Worm (Caenorhabditis elegans) whole organism, L3 larva: ENCODE results near the gene fbxa-139.
A peak's percentile ranks its signal among the peaks of the same experiment; 100 is the strongest.

Experiments used
- R02D3.7 ChIP-seq: fragments of 150-350 bp; optimal IDR thresholded peaks from 2 replicates; lab custom pipeline; 2014; ENCODE audit warnings: missing biosample characterization, missing genetic modification characterization
- ZK546.5 ChIP-seq: sonication (generic microtip); optimal IDR thresholded peaks from 2 replicates; lab custom pipeline; 2017; ENCODE audit warnings: missing biosample characterization, missing genetic modification characterization
- aly-2 ChIP-seq: fragments of 150-350 bp; optimal IDR thresholded peaks from 2 replicates; lab custom pipeline; 2014; ENCODE audit warnings: missing biosample characterization, missing genetic modification characterization
- ama-1 ChIP-seq: fragments of 150-350 bp; optimal IDR thresholded peaks from 2 replicates; lab custom pipeline; 2018
- ceh-16 ChIP-seq: sonication (generic microtip); optimal IDR thresholded peaks from 2 replicates; lab custom pipeline; 2017; ENCODE audit warnings: missing biosample characterization, missing genetic modification characterization
- ceh-28 ChIP-seq: fragments of 150-350 bp; optimal IDR thresholded peaks from 2 replicates; lab custom pipeline; 2014; ENCODE audit warnings: missing biosample characterization, missing genetic modification reagents, missing genetic modification characterization
- ceh-82 ChIP-seq: fragments of 150-350 bp; optimal IDR thresholded peaks from 2 replicates; lab custom pipeline; 2014; ENCODE audit warnings: missing biosample characterization, missing genetic modification characterization
- ceh-9 ChIP-seq: sonication (generic microtip); optimal IDR thresholded peaks from 2 replicates; lab custom pipeline; 2018; ENCODE audit warnings: missing biosample characterization, missing genetic modification characterization
- daf-12 ChIP-seq: fragments of 150-350 bp; optimal IDR thresholded peaks from 2 replicates; lab custom pipeline; 2014; ENCODE audit warnings: missing biosample characterization, missing genetic modification reagents, missing genetic modification characterization
- egl-27 ChIP-seq: sonication (generic microtip); optimal IDR thresholded peaks from 4 replicates; lab custom pipeline; 2017; ENCODE audit warnings: missing biosample characterization, missing genetic modification reagents, missing genetic modification characterization
- egl-5 ChIP-seq: fragments of 150-350 bp; optimal IDR thresholded peaks from 2 replicates; lab custom pipeline; 2017; ENCODE audit warnings: missing biosample characterization, missing genetic modification reagents, missing genetic modification characterization, inconsistent platforms
- elt-1 ChIP-seq: fragments of 150-350 bp; optimal IDR thresholded peaks from 2 replicates; lab custom pipeline; 2014; ENCODE audit warnings: missing biosample characterization, missing genetic modification characterization
- elt-2 ChIP-seq: sonication (generic microtip); optimal IDR thresholded peaks from 2 replicates; lab custom pipeline; 2016; ENCODE audit warnings: missing genetic modification reagents, mild to moderate bottlenecking, missing genetic modification characterization, missing compliant biosample characterization
- elt-3 ChIP-seq, 3 experiments: fragments of 150-350 bp in 1 of 3; sonication (generic microtip) in 2 of 3; optimal IDR thresholded peaks; 2 replicates in 2 of 3; 4 replicates in 1 of 3; lab custom pipeline; 2014 to 2017; ENCODE audit warnings: missing biosample characterization in 3 of 3, missing genetic modification characterization in 3 of 3
- eor-1 ChIP-seq, 2 experiments: fragments of 150-350 bp; optimal IDR thresholded peaks; 2 replicates each; lab custom pipeline; 2014 to 2018; ENCODE audit warnings: missing biosample characterization in 2 of 2, missing genetic modification characterization in 2 of 2
- fkh-10 ChIP-seq: sonication (generic microtip); optimal IDR thresholded peaks from 2 replicates; lab custom pipeline; 2017; ENCODE audit warnings: missing biosample characterization, missing genetic modification reagents, missing genetic modification characterization
- fkh-2 ChIP-seq: fragments of 150-350 bp; optimal IDR thresholded peaks from 2 replicates; lab custom pipeline; 2014; ENCODE audit warnings: missing biosample characterization, missing genetic modification reagents, missing genetic modification characterization
- fos-1 ChIP-seq: fragments of 150-350 bp; optimal IDR thresholded peaks from 2 replicates; lab custom pipeline; 2014; ENCODE audit warnings: missing biosample characterization, missing genetic modification characterization
- hmg-11 ChIP-seq: sonication (generic microtip); optimal IDR thresholded peaks from 2 replicates; lab custom pipeline; 2016; ENCODE audit warnings: missing genetic modification characterization, missing compliant biosample characterization
- jun-1 ChIP-seq: fragments of 150-350 bp; optimal IDR thresholded peaks from 2 replicates; lab custom pipeline; 2014; ENCODE audit warnings: missing biosample characterization, missing genetic modification reagents, missing genetic modification characterization
- lin-15B ChIP-seq: fragments of 150-350 bp; optimal IDR thresholded peaks from 2 replicates; lab custom pipeline; 2014; ENCODE audit warnings: missing biosample characterization, missing genetic modification characterization
- lin-39 ChIP-seq: fragments of 150-350 bp; optimal IDR thresholded peaks from 2 replicates; lab custom pipeline; 2018; ENCODE audit warnings: missing biosample characterization, missing genetic modification reagents, missing genetic modification characterization
- lsy-12 ChIP-seq: sonication (generic microtip); optimal IDR thresholded peaks from 2 replicates; lab custom pipeline; 2016; ENCODE audit warnings: mild to moderate bottlenecking, missing genetic modification characterization, missing compliant biosample characterization
- mdl-1 ChIP-seq: fragments of 150-350 bp; optimal IDR thresholded peaks from 2 replicates; lab custom pipeline; 2014; ENCODE audit warnings: missing biosample characterization, missing genetic modification characterization
- mml-1 ChIP-seq: fragments of 150-350 bp; sonication (generic microtip); optimal IDR thresholded peaks from 3 replicates; lab custom pipeline; 2014; ENCODE audit warnings: missing biosample characterization, missing genetic modification characterization
- nfya-1 ChIP-seq: sonication (generic microtip); optimal IDR thresholded peaks from 2 replicates; lab custom pipeline; 2017; ENCODE audit warnings: missing genetic modification characterization, mild to moderate bottlenecking, missing compliant biosample characterization, antibody characterized with exemption, moderate library complexity; ENCODE audit not compliant: insufficient read depth
- nhr-11 ChIP-seq: fragments of 150-350 bp; optimal IDR thresholded peaks from 2 replicates; lab custom pipeline; 2014; ENCODE audit warnings: missing biosample characterization, missing genetic modification characterization
- nhr-12 ChIP-seq: fragments of 150-350 bp; optimal IDR thresholded peaks from 2 replicates; lab custom pipeline; 2014; ENCODE audit warnings: missing biosample characterization, missing genetic modification characterization
- nhr-23 ChIP-seq: fragments of 150-350 bp; optimal IDR thresholded peaks from 2 replicates; lab custom pipeline; 2014; ENCODE audit warnings: missing biosample characterization, missing genetic modification reagents, missing genetic modification characterization
- nhr-237 ChIP-seq: fragments of 150-350 bp; optimal IDR thresholded peaks from 2 replicates; lab custom pipeline; 2014; ENCODE audit warnings: missing biosample characterization, missing genetic modification characterization
- nhr-25 ChIP-seq: sonication (generic microtip); optimal IDR thresholded peaks from 2 replicates; lab custom pipeline; 2017; ENCODE audit warnings: missing biosample characterization, missing genetic modification characterization
- nhr-28 ChIP-seq: fragments of 150-350 bp; optimal IDR thresholded peaks from 2 replicates; lab custom pipeline; 2014; ENCODE audit warnings: missing biosample characterization, missing genetic modification characterization
- nhr-43 ChIP-seq: sonication (generic microtip); optimal IDR thresholded peaks from 2 replicates; lab custom pipeline; 2016; ENCODE audit warnings: mild to moderate bottlenecking, missing genetic modification characterization, missing compliant biosample characterization; ENCODE audit not compliant: poor library complexity, severe bottlenecking
- nhr-67 ChIP-seq: fragments of 150-350 bp; optimal IDR thresholded peaks from 2 replicates; lab custom pipeline; 2014; ENCODE audit warnings: missing biosample characterization, missing genetic modification characterization
- nhr-76 ChIP-seq: fragments of 150-350 bp; sonication (generic microtip); optimal IDR thresholded peaks from 5 replicates; lab custom pipeline; 2014; ENCODE audit warnings: missing biosample characterization, missing genetic modification characterization
- nhr-77 ChIP-seq: fragments of 150-350 bp; optimal IDR thresholded peaks from 2 replicates; lab custom pipeline; 2014; ENCODE audit warnings: missing biosample characterization, missing genetic modification characterization
- pha-4 ChIP-seq: fragments of 150-350 bp; optimal IDR thresholded peaks from 2 replicates; lab custom pipeline; 2014; ENCODE audit warnings: missing biosample characterization, missing genetic modification reagents, missing genetic modification characterization
- pqm-1 ChIP-seq: fragments of 150-350 bp; optimal IDR thresholded peaks from 2 replicates; lab custom pipeline; 2017; ENCODE audit warnings: missing biosample characterization, missing genetic modification characterization, inconsistent platforms
- sea-2 ChIP-seq: fragments of 150-350 bp; sonication (generic microtip); optimal IDR thresholded peaks from 4 replicates; lab custom pipeline; 2014; ENCODE audit warnings: missing biosample characterization, missing genetic modification reagents, missing genetic modification characterization
- skn-1 ChIP-seq: fragments of 150-350 bp; optimal IDR thresholded peaks from 2 replicates; lab custom pipeline; 2014; ENCODE audit warnings: missing biosample characterization, missing genetic modification characterization
- snpc-4 ChIP-seq: fragments of 150-350 bp; optimal IDR thresholded peaks from 2 replicates; lab custom pipeline; 2014; ENCODE audit warnings: missing biosample characterization, missing genetic modification characterization
- tbx-2 ChIP-seq: sonication (generic microtip); optimal IDR thresholded peaks from 2 replicates; lab custom pipeline; 2016; ENCODE audit warnings: mild to moderate bottlenecking, missing genetic modification characterization, missing compliant biosample characterization
- unc-39 ChIP-seq: sonication (generic microtip); optimal IDR thresholded peaks from 4 replicates; lab custom pipeline; 2017; ENCODE audit warnings: missing biosample characterization, missing genetic modification characterization
- unc-62 ChIP-seq: fragments of 150-350 bp; sonication (generic microtip); optimal IDR thresholded peaks from 4 replicates; lab custom pipeline; 2014; ENCODE audit warnings: missing biosample characterization, missing genetic modification reagents, missing genetic modification characterization
- zag-1 ChIP-seq: fragments of 150-350 bp; optimal IDR thresholded peaks from 2 replicates; lab custom pipeline; 2014; ENCODE audit warnings: missing biosample characterization, missing genetic modification characterization
- ztf-11 ChIP-seq: fragments of 150-350 bp; optimal IDR thresholded peaks from 2 replicates; lab custom pipeline; 2014; ENCODE audit warnings: missing biosample characterization, missing genetic modification characterization
- ztf-4 ChIP-seq: fragments of 150-350 bp; optimal IDR thresholded peaks from 2 replicates; lab custom pipeline; 2014; ENCODE audit warnings: missing biosample characterization, missing genetic modification characterization

fbxa-139 gene

ce11 chrV:15569702-15570430, 24.6 kb downstream of the fbxa-139 start, which contains the start of gene lsm-5:
Gene lsm-5, plus strand, starts transcription at chrV:15570380.
- TF ChIP-seq ceh-82 = no peak
- TF ChIP-seq zag-1 (tag; lab: Kevin White, UChicago) = no peak
- no peak for TF ChIP-seq elt-3 (tag; optimal IDR thresholded peaks at IDR 0.05; lab: Kevin White, UChicago)
- TF ChIP-seq lin-15B (tag; lab: Kevin White, UChicago) = peak; percentile 57
- TF ChIP-seq pqm-1 (tag; lab: Kevin White, UChicago) = peak; percentile 74
- TF ChIP-seq ceh-28 (tag; lab: Kevin White, UChicago) = no peak
- no peak for TF ChIP-seq nhr-28 (tag; lab: Kevin White, UChicago)
- no peak for TF ChIP-seq fos-1 (tag; lab: Kevin White, UChicago)
- TF ChIP-seq egl-27 (tag; lab: Kevin White, UChicago) = no peak
- TF ChIP-seq snpc-4 (tag; lab: Kevin White, UChicago) = no peak
- peak; percentile 24 for TF ChIP-seq egl-5 (tag; lab: Kevin White, UChicago)
- peak; percentile 7 for TF ChIP-seq lin-39
- TF ChIP-seq unc-62 (GFP tag; lab: Kevin White, UChicago) = no peak
- peak; percentile 16 for TF ChIP-seq nhr-11 (tag; lab: Kevin White, UChicago)
- TF ChIP-seq ztf-11 = no peak
- no peak for TF ChIP-seq fkh-2 (tag; lab: Kevin White, UChicago)
- TF ChIP-seq jun-1 (tag; lab: Kevin White, UChicago) = peak; percentile 8
- TF ChIP-seq nhr-76 (tag; lab: Kevin White, UChicago) = no peak
- TF ChIP-seq mml-1 = no peak
- TF ChIP-seq nhr-67 (tag; lab: Kevin White, UChicago) = no peak
- TF ChIP-seq unc-39 (tag; lab: Kevin White, UChicago) = no peak
- TF ChIP-seq eor-1 (tag; optimal IDR thresholded peaks at IDR 0.05; lab: Kevin White, UChicago) = no peak
- no peak for TF ChIP-seq fkh-10 (GFP tag; lab: Kevin White, UChicago)
- no peak for TF ChIP-seq mdl-1 (tag; lab: Kevin White, UChicago)
- peak; percentile 74 for TF ChIP-seq nfya-1
- TF ChIP-seq elt-1 (tag; lab: Kevin White, UChicago) = no peak
- TF ChIP-seq nhr-237 (tag; lab: Kevin White, UChicago) = no peak
- peak; percentile 92 for TF ChIP-seq ama-1 (lab: Kevin White, UChicago)
- no peak for TF ChIP-seq ZK546.5 (tag; lab: Kevin White, UChicago)
- TF ChIP-seq ceh-16 = no peak
- no peak for TF ChIP-seq nhr-12 (tag; lab: Kevin White, UChicago)
- TF ChIP-seq pha-4 (tag; lab: Kevin White, UChicago) = peak; percentile 81
- TF ChIP-seq lsy-12 (tag; lab: Kevin White, UChicago) = no peak
- no peak for TF ChIP-seq ceh-9 (tag; lab: Kevin White, UChicago)
- no peak for TF ChIP-seq nhr-25
- TF ChIP-seq hmg-11 = peak; percentile 31
- TF ChIP-seq R02D3.7 = peak; percentile 91
- no peak for TF ChIP-seq tbx-2 (tag; lab: Kevin White, UChicago)
- TF ChIP-seq nhr-43 (tag; lab: Kevin White, UChicago) = no peak
- no peak for TF ChIP-seq skn-1 (tag; lab: Kevin White, UChicago)
- no peak for TF ChIP-seq ztf-4
- TF ChIP-seq elt-2 (tag; lab: Kevin White, UChicago) = peak; percentile 27
- no peak for TF ChIP-seq nhr-77 (tag; lab: Kevin White, UChicago)
- TF ChIP-seq aly-2 (tag; lab: Kevin White, UChicago) = no peak
- TF ChIP-seq sea-2 (GFP tag; lab: Kevin White, UChicago) = no peak
- peak; percentile 60 for TF ChIP-seq nhr-23 (tag; lab: Kevin White, UChicago)
- TF ChIP-seq daf-12 (tag; lab: Kevin White, UChicago) = no peak
